Worm (Caenorhabditis elegans) whole organism, midembryonic: ENCODE results near the gene F35F10.13.
"Not testable (repeated sequence)": the region's sequence is repeated elsewhere in the genome, so short reads cannot be mapped to it uniquely, and the experiment has no call there.

Experiments
- T22C8.4 ChIP-seq: fragments of 200-800 bp; sonication (Bioruptor generic); IDR thresholded peaks from 2 replicates; pipeline ENCODE4 v1.3.6; 2022; ENCODE audit warnings: missing genetic modification characterization, missing compliant biosample characterization
- cog-1 ChIP-seq: sonication (generic microtip); optimal IDR thresholded peaks from 2 replicates; lab custom pipeline; 2016; ENCODE audit warnings: missing genetic modification characterization, missing compliant biosample characterization
- flt-1 ChIP-seq: fragments of 200-800 bp; sonication (Bioruptor generic); IDR thresholded peaks from 2 replicates; pipeline ENCODE4 v1.3.6; 2022; ENCODE audit warnings: missing genetic modification characterization, missing compliant biosample characterization
- klf-2 ChIP-seq: fragments of 200-800 bp; sonication (Bioruptor generic); conservative IDR thresholded peaks from 2 replicates; pipeline ENCODE4 v1.3.6; 2022; ENCODE audit warnings: missing genetic modification reagents, missing genetic modification characterization, missing compliant biosample characterization
- med-1 ChIP-seq: sonication (generic microtip); optimal IDR thresholded peaks from 2 replicates; lab custom pipeline; 2017; ENCODE audit warnings: missing genetic modification characterization, mild to moderate bottlenecking, missing compliant biosample characterization, antibody characterized with exemption, missing genetic modification reagents; ENCODE audit not compliant: insufficient read depth
- ref-1 ChIP-seq: fragments of 200-800 bp; sonication (Bioruptor generic); conservative IDR thresholded peaks from 2 replicates; pipeline ENCODE4 v1.3.6; 2022; ENCODE audit warnings: missing genetic modification reagents, missing genetic modification characterization, missing compliant biosample characterization
- tab-1 ChIP-seq: fragments of 200-800 bp; sonication (Bioruptor generic); IDR thresholded peaks from 2 replicates; pipeline ENCODE4 v1.3.6; 2022; ENCODE audit warnings: missing genetic modification characterization, missing compliant biosample characterization
- ztf-23 ChIP-seq: fragments of 200-800 bp; sonication (Bioruptor generic); IDR thresholded peaks from 2 replicates; pipeline ENCODE4 v1.3.6; 2022; ENCODE audit warnings: missing genetic modification reagents, missing genetic modification characterization, missing compliant biosample characterization
- ztf-29 ChIP-seq: fragments of 200-800 bp; sonication (Bioruptor generic); IDR thresholded peaks from 2 replicates; pipeline ENCODE4 v1.3.6; 2022; ENCODE audit warnings: missing genetic modification reagents, missing genetic modification characterization, missing compliant biosample characterization

The F35F10.13 gene

DNA sequence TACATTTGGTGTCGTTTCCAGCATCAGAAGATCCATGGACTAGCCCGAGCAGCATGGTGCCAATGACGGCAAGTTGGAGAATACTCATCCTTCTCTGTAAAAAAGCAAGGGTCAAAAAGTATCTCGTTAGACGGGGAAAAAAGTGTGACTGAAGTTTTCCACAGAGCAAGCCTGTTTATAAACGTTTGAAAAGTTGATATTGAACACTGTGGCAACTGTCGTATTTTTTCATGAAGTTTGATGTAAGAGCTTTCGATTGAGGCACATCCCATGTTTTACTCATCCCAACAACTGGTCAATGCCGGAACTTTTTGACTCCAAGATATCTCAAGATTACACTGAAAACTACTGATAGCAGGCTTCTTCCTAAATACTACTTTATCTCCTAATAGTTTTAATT, at the start of gene F35F10.13:
Gene F35F10.13, minus strand, starts transcription at position 101 of the 400 bp plus-strand sequence.
- TF ChIP-seq tab-1 (no peak), ztf-29 (GFP tag; lab: Robert Waterston, UW) (no peak), cog-1 (tag; lab: Kevin White, UChicago) (no peak), flt-1 (no peak), ztf-23 (GFP tag; lab: Robert Waterston, UW) (no peak), T22C8.4 (GFP tag; lab: Robert Waterston, UW) (no peak), ref-1 (GFP tag; lab: Robert Waterston, UW) (no peak), klf-2 (GFP tag; lab: Robert Waterston, UW) (no peak), med-1 (no peak)

DNA sequence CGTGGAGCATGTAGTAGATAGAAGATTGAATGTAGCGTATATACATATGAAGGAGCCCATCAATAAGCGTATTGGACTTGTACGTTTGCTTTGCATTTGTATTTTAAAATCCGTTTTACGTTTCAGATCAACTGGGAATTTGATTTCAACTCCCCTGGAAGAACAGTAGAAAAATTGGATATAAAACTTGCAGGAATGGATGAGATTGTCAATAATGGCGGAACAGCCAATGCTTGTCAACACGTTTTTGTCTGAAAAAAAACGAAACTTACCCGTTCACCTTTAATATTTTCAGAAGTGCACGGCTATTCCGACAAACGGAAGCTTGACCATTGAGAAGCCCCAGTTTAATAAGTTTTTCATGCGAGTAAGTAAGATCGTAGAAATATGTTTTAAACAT, 48.9 kb upstream of the F35F10.13 start, which contains the start of gene C04E12.2:
Gene C04E12.2, plus strand, starts transcription at position 301 of the 400 bp plus-strand sequence.
- TF ChIP-seq ref-1 (GFP tag; lab: Robert Waterston, UW); cog-1 (tag; lab: Kevin White, UChicago); T22C8.4 (GFP tag; lab: Robert Waterston, UW): not testable (repeated sequence)

DNA sequence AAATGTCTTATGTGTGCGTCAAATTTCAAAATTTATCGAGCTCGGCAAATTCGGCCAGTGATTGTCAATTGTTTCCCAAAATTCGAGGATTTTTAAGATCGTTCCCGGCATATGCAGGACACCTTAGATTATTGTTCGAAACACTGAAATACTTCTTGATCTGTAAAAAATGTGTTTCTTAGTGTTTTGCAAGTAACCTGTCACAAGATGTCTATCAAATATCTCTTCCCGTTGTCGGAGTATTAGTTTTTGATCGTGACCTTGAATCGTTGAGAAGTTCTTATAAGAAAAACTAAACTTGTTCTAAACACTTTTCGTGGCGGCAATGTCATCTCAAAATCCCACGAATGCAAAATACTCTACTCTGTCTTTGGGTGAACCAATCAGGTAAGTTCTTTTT, 43.6 kb upstream of the F35F10.13 start, which contains the start of gene C04E12.4:
Gene C04E12.4, plus strand, starts transcription at position 301 of the 400 bp plus-strand sequence.
- TF ChIP-seq ztf-29 (GFP tag; lab: Robert Waterston, UW) = no peak
- TF ChIP-seq flt-1 = no peak
- TF ChIP-seq klf-2 (GFP tag; lab: Robert Waterston, UW) = no peak
- no peak for TF ChIP-seq T22C8.4 (GFP tag; lab: Robert Waterston, UW)
- no peak for TF ChIP-seq ref-1 (GFP tag; lab: Robert Waterston, UW)
- no peak for TF ChIP-seq ztf-23 (GFP tag; lab: Robert Waterston, UW)
- no peak for TF ChIP-seq med-1
- no peak for TF ChIP-seq cog-1 (tag; lab: Kevin White, UChicago)

DNA sequence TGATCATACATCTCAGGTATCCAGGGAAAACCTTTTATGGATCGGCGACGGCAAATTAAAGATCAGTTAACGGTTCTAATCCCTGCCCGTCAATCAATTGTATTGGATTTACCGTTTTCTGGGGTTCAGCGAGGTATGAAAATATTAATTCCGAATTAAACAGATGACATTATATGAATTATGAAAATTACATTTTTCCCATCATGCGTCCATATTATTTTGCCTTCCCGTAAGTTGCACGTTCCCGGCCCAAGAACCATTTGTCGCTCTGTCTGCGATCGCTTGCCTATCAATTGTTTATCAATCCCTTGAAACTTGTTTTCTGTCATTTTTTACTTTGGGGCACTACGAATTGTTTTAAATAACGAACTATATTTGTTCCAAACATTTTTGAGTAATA, 42.8 kb upstream of the F35F10.13 start:
- no peak for TF ChIP-seq klf-2 (GFP tag; lab: Robert Waterston, UW)

DNA sequence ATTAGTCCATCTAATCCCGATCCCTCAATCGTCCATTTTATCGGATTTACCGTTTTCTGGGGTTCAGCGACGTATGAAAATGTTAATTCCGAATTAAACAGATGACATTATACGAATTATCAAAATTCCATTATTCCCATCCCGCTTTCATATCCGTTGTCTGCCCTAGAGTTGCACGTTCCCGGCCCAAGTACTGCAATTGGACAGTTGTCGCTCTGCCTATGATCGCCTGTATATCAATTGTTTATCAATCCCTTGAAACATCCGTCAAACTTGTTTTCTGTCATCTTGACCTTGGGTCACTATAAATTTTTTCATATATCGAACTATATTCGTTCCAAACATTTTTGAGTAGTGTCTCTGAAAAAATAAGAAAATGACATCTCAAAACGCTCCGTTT, 39.4 kb upstream of the F35F10.13 start, which contains the start of gene C04E12.5:
Gene C04E12.5, plus strand, starts transcription at position 301 of the 400 bp plus-strand sequence.
- no peak for TF ChIP-seq T22C8.4 (GFP tag; lab: Robert Waterston, UW)
- TF ChIP-seq klf-2 (GFP tag; lab: Robert Waterston, UW) = no peak
- TF ChIP-seq med-1 = no peak
- TF ChIP-seq ztf-23 (GFP tag; lab: Robert Waterston, UW) = no peak
- TF ChIP-seq ztf-29 (GFP tag; lab: Robert Waterston, UW) = no peak
- TF ChIP-seq cog-1 (tag; lab: Kevin White, UChicago) = no peak
- no peak for TF ChIP-seq ref-1 (GFP tag; lab: Robert Waterston, UW)
- no peak for TF ChIP-seq flt-1
- no peak for TF ChIP-seq tab-1

DNA sequence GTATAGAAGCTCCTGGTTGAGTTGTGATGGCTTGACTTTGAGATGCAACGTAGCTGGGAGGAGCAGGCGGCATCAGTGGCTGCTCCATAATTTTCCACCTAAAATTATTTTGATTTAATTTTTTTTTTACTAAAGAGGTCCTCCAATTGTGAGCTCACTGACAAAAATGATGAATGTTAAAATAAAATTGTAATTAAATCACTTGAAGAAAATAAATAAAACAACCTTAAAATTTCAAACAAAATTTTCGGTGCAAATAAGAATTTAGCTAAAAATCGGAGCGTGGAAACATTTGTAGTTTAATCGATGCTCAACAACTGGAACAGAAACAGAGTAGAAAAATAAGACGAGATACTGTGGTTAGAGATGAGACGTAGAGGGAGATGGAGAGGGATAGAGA, 38.2 kb upstream of the F35F10.13 start, which contains the start of gene scrm-3:
Gene scrm-3, minus strand, starts transcription at position 101 of the 400 bp plus-strand sequence.
- TF ChIP-seq med-1 (no peak), ztf-29 (GFP tag; lab: Robert Waterston, UW) (no peak), T22C8.4 (GFP tag; lab: Robert Waterston, UW) (no peak), klf-2 (GFP tag; lab: Robert Waterston, UW) (no peak), ztf-23 (GFP tag; lab: Robert Waterston, UW) (no peak), cog-1 (tag; lab: Kevin White, UChicago) (no peak), flt-1 (no peak), ref-1 (GFP tag; lab: Robert Waterston, UW) (no peak), tab-1 (no peak)

DNA sequence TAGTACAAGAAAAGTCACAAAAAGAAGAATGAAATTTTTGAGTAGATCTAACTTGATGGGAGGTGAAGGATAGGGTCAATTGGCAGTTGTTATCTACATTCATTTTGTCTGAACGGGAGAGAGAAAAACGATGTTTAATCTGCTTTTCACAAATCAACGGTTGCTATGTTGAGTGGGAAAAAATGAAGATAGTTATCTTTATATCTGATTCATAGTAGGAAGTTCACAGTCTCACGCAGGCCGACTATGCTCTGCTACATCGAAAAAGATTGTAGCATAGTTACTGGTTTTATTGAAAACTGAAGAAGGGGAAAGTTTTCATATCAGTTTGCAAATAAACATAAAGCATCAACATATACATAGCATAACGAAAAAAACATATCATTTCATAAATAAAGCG, 36.7 kb upstream of the F35F10.13 start:
- TF ChIP-seq cog-1 (tag; lab: Kevin White, UChicago) (no peak), tab-1 (no peak), T22C8.4 (GFP tag; lab: Robert Waterston, UW) (no peak), ref-1 (GFP tag; lab: Robert Waterston, UW) (no peak), klf-2 (GFP tag; lab: Robert Waterston, UW) (no peak), ztf-29 (GFP tag; lab: Robert Waterston, UW) (no peak), med-1 (no peak), flt-1 (no peak), ztf-23 (GFP tag; lab: Robert Waterston, UW) (no peak)

DNA sequence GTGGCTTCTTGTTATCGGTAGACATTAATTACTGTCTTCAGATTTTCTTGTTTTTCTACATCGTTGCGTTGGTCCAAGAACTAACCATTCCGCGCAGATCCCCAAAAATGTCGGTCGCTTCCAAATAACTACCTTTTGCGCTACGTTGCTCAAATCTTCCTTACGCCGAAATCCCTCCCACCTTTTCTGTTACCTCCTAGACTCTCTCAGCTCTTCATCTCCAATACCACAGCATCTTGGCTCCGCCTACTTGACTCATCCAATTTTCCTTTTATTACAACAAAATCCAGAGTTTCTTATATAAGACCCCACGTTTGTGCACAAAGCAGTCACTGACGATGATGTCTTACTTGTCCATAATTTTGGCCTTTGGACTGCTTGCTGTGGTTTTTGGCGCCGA, 34.0 kb upstream of the F35F10.13 start, which contains the start of gene C17B7.12:
Gene C17B7.12, plus strand, starts transcription at position 301 of the 400 bp plus-strand sequence.
- TF ChIP-seq cog-1 (tag; lab: Kevin White, UChicago) (no peak), ztf-23 (GFP tag; lab: Robert Waterston, UW) (no peak), ref-1 (GFP tag; lab: Robert Waterston, UW) (no peak), tab-1 (no peak), flt-1 (no peak), med-1 (no peak), klf-2 (GFP tag; lab: Robert Waterston, UW) (no peak), ztf-29 (GFP tag; lab: Robert Waterston, UW) (no peak), T22C8.4 (GFP tag; lab: Robert Waterston, UW) (no peak)

DNA sequence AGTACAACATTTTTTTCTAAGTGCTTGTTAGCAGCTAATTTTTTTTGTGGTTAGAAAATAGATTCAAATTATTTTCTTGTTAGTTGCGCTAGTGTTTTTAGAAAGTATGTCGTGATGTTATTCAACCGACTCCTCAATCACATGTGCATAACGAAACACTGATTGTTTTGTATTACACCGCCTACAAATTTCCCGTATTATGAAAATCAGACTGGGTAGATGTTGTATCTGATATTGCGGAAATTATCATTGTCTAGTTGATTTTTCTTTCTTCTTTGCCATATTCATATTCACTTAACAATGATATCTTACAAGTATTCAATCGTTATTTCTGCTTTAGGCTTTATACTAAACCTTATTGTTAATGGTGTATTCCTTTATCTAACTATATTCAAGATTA, 32.4 kb upstream of the F35F10.13 start, which contains the start of gene str-63:
Gene str-63, plus strand, starts transcription at position 301 of the 400 bp plus-strand sequence.
- TF ChIP-seq ztf-23 (GFP tag; lab: Robert Waterston, UW) (no peak), tab-1 (no peak), klf-2 (GFP tag; lab: Robert Waterston, UW) (no peak), T22C8.4 (GFP tag; lab: Robert Waterston, UW) (no peak), ztf-29 (GFP tag; lab: Robert Waterston, UW) (no peak), cog-1 (tag; lab: Kevin White, UChicago) (no peak), ref-1 (GFP tag; lab: Robert Waterston, UW) (no peak), med-1 (no peak), flt-1 (no peak)

DNA sequence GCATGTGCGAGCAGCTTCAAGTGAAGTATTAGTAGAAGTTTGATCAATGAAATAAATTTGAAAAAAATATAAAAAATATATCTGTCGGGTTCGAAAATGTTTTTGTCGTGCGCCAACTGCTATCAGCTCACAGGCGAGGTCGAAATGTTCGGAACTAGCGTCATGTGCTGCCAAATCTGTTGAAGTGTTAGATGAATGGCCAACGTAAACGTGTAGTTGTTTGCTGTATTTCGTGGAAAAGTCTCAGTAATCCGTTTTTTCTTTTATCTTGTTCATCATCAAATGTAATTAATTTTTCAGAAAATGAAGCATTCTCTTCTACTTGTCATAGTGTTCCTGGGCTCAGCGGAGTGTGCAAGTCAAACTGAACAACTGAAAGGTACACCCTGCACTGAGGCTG, 31.0 kb upstream of the F35F10.13 start, which contains the start of gene C17B7.15:
Gene C17B7.15, plus strand, starts transcription at position 301 of the 400 bp plus-strand sequence.
- TF ChIP-seq ztf-29 (GFP tag; lab: Robert Waterston, UW) (no peak), ztf-23 (GFP tag; lab: Robert Waterston, UW) (no peak), ref-1 (GFP tag; lab: Robert Waterston, UW) (no peak), T22C8.4 (GFP tag; lab: Robert Waterston, UW) (no peak)
